Worm (Caenorhabditis elegans) whole organism, L1 larva: Measurements from ENCODE around the gene srh-300.

Experiments used
- C16A3.4 ChIP-seq: fragments of 150-350 bp; optimal IDR thresholded peaks from 2 replicates; lab custom pipeline; 2014; ENCODE audit warnings: missing biosample characterization, missing genetic modification characterization
- F16B12.6 ChIP-seq: fragments of 150-350 bp; optimal IDR thresholded peaks from 2 replicates; lab custom pipeline; 2014; ENCODE audit warnings: missing biosample characterization, missing genetic modification characterization
- aha-1 ChIP-seq: fragments of 150-350 bp; optimal IDR thresholded peaks from 2 replicates; lab custom pipeline; 2014; ENCODE audit warnings: missing biosample characterization, missing genetic modification characterization
- alr-1 ChIP-seq: fragments of 200-800 bp; sonication (Bioruptor generic); optimal IDR thresholded peaks from 2 replicates; lab custom pipeline; 2018; ENCODE audit warnings: borderline replicate concordance, mild to moderate bottlenecking, missing genetic modification characterization, missing compliant biosample characterization
- ama-1 ChIP-seq: fragments of 150-350 bp; optimal IDR thresholded peaks from 2 replicates; lab custom pipeline; 2014
- blmp-1 ChIP-seq: fragments of 150-350 bp; optimal IDR thresholded peaks from 2 replicates; lab custom pipeline; 2014; ENCODE audit warnings: missing biosample characterization, missing genetic modification characterization
- ceh-63 ChIP-seq: fragments of 200-800 bp; sonication (Bioruptor generic); optimal IDR thresholded peaks from 2 replicates; lab custom pipeline; 2018; ENCODE audit warnings: mild to moderate bottlenecking, missing genetic modification characterization, missing compliant biosample characterization
- ceh-82 ChIP-seq, 3 experiments: fragments of 150-350 bp in 1 of 3; sonication (generic microtip) in 2 of 3; optimal IDR thresholded peaks; 2 replicates each; lab custom pipeline; 2014 to 2017; ENCODE audit warnings: missing biosample characterization in 3 of 3, missing genetic modification characterization in 3 of 3
- ceh-88 ChIP-seq: fragments of 200-800 bp; sonication (Bioruptor generic); IDR thresholded peaks from 2 replicates; pipeline ENCODE4 v1.3.6; 2022; ENCODE audit warnings: missing genetic modification characterization, missing compliant biosample characterization
- dpl-1 ChIP-seq, 3 experiments: fragments of 150-350 bp in 2 of 3; sonication (generic microtip) in 1 of 3; optimal IDR thresholded peaks; 2 replicates each; lab custom pipeline; 2014 to 2017; ENCODE audit warnings: missing biosample characterization in 3 of 3, missing genetic modification characterization in 3 of 3, missing genetic modification reagents in 3 of 3
- efl-1 ChIP-seq, 4 experiments: fragments of 150-350 bp; optimal IDR thresholded peaks in 3 of 4; peaks in 1 of 4; 1 replicate in 1 of 4; 2 replicates in 3 of 4; lab custom pipeline; 2014; ENCODE audit warnings: missing biosample characterization in 2 of 4, missing genetic modification characterization in 2 of 4, missing genetic modification reagents in 2 of 4
- efl-3 ChIP-seq: fragments of 200-800 bp; sonication (Bioruptor generic); optimal IDR thresholded peaks from 2 replicates; lab custom pipeline; 2018; ENCODE audit warnings: mild to moderate bottlenecking, missing genetic modification characterization, missing compliant biosample characterization
- egl-13 ChIP-seq: sonication (generic microtip); optimal IDR thresholded peaks from 2 replicates; lab custom pipeline; 2016; ENCODE audit warnings: missing genotype, missing genetic modification reagents, missing genetic modification characterization, missing compliant biosample characterization
- egl-27 ChIP-seq, 2 experiments: fragments of 150-350 bp in 1 of 2; sonication (generic microtip); optimal IDR thresholded peaks; 3 replicates each; lab custom pipeline; 2017 to 2018; ENCODE audit warnings: missing biosample characterization in 2 of 2, missing genetic modification characterization in 2 of 2, missing genetic modification reagents in 2 of 2
- elt-2 ChIP-seq: sonication (generic microtip); optimal IDR thresholded peaks from 2 replicates; lab custom pipeline; 2016; ENCODE audit warnings: missing genetic modification characterization, mild to moderate bottlenecking, inconsistent platforms, missing compliant biosample characterization, missing genetic modification reagents
- ets-5 ChIP-seq: fragments of 200-800 bp; sonication (Bioruptor generic); IDR thresholded peaks from 2 replicates; pipeline ENCODE4 v1.3.6; 2022; ENCODE audit warnings: missing genetic modification characterization, missing compliant biosample characterization
- fkh-8 ChIP-seq: sonication (generic microtip); optimal IDR thresholded peaks from 2 replicates; lab custom pipeline; 2016; ENCODE audit warnings: mild to moderate bottlenecking, missing genetic modification characterization, missing compliant biosample characterization
- hlh-17 ChIP-seq: fragments of 200-800 bp; sonication (Bioruptor generic); optimal IDR thresholded peaks from 2 replicates; lab custom pipeline; 2018; ENCODE audit warnings: missing genetic modification characterization, mild to moderate bottlenecking, missing compliant biosample characterization, moderate library complexity, borderline replicate concordance
- hlh-4 ChIP-seq: sonication (generic microtip); optimal IDR thresholded peaks from 2 replicates; lab custom pipeline; 2016; ENCODE audit warnings: mild to moderate bottlenecking, missing genetic modification characterization, missing compliant biosample characterization
- jun-1 ChIP-seq: fragments of 150-350 bp; optimal IDR thresholded peaks from 2 replicates; lab custom pipeline; 2014; ENCODE audit warnings: missing biosample characterization, missing genetic modification reagents, missing genetic modification characterization
- lin-13 ChIP-seq: fragments of 150-350 bp; optimal IDR thresholded peaks from 2 replicates; lab custom pipeline; 2014; ENCODE audit warnings: missing biosample characterization, missing genetic modification reagents, missing genetic modification characterization
- lin-35 ChIP-seq, 2 experiments: fragments of 150-350 bp; optimal IDR thresholded peaks; 2 replicates each; lab custom pipeline; 2014; ENCODE audit warnings: missing biosample characterization in 2 of 2, missing genetic modification characterization in 2 of 2, missing genetic modification reagents in 2 of 2
- lir-3 ChIP-seq: sonication (generic microtip); optimal IDR thresholded peaks from 2 replicates; lab custom pipeline; 2016; ENCODE audit warnings: mild to moderate bottlenecking, missing genetic modification characterization, moderate library complexity, missing compliant biosample characterization; ENCODE audit not compliant: poor library complexity
- mdl-1 ChIP-seq, 2 experiments: fragments of 150-350 bp; optimal IDR thresholded peaks; 2 replicates each; lab custom pipeline; 2014 to 2017; ENCODE audit warnings: missing biosample characterization in 2 of 2, missing genetic modification characterization in 2 of 2, inconsistent platforms in 1 of 2
- nhr-20 ChIP-seq: sonication (generic microtip); optimal IDR thresholded peaks from 2 replicates; lab custom pipeline; 2016; ENCODE audit warnings: mild to moderate bottlenecking, missing genetic modification characterization, missing compliant biosample characterization
- nhr-76 ChIP-seq: sonication (generic microtip); optimal IDR thresholded peaks from 2 replicates; lab custom pipeline; 2017; ENCODE audit warnings: missing biosample characterization, missing genetic modification characterization
- pax-3 ChIP-seq: fragments of 200-800 bp; sonication (Bioruptor generic); optimal IDR thresholded peaks from 2 replicates; lab custom pipeline; 2018; ENCODE audit warnings: mild to moderate bottlenecking, missing genetic modification characterization, moderate library complexity, missing compliant biosample characterization
- pqm-1 ChIP-seq: sonication (generic microtip); optimal IDR thresholded peaks from 3 replicates; lab custom pipeline; 2017; ENCODE audit warnings: missing biosample characterization, missing genetic modification characterization
- snpc-4 ChIP-seq: fragments of 150-350 bp; optimal IDR thresholded peaks from 2 replicates; lab custom pipeline; 2014; ENCODE audit warnings: missing biosample characterization, missing genetic modification characterization
- sptf-1 ChIP-seq: fragments of 150-350 bp; optimal IDR thresholded peaks from 2 replicates; lab custom pipeline; 2014; ENCODE audit warnings: missing biosample characterization, missing genetic modification characterization
- sup-37 ChIP-seq: fragments of 200-800 bp; sonication (Bioruptor generic); optimal IDR thresholded peaks from 2 replicates; lab custom pipeline; 2018; ENCODE audit warnings: mild to moderate bottlenecking, missing genetic modification characterization, missing compliant biosample characterization
- swsn-7 ChIP-seq: sonication (generic microtip); optimal IDR thresholded peaks from 2 replicates; lab custom pipeline; 2016; ENCODE audit warnings: missing genetic modification characterization, missing compliant biosample characterization
- unc-130 ChIP-seq: fragments of 150-350 bp; optimal IDR thresholded peaks from 2 replicates; lab custom pipeline; 2017; ENCODE audit warnings: missing biosample characterization, missing genetic modification characterization, inconsistent platforms
- unc-62 ChIP-seq: fragments of 150-350 bp; optimal IDR thresholded peaks from 2 replicates; lab custom pipeline; 2014; ENCODE audit warnings: missing biosample characterization, missing genetic modification reagents, missing genetic modification characterization
- zag-1 ChIP-seq: fragments of 150-350 bp; optimal IDR thresholded peaks from 2 replicates; lab custom pipeline; 2014; ENCODE audit warnings: missing biosample characterization, missing genetic modification characterization

The srh-300 gene

ce11 chrV:17821805-17822204, at the start of gene srh-300:
Gene srh-300, plus strand, starts transcription at chrV:17822105.
- TF ChIP-seq lir-3 (tag; lab: Kevin White, UChicago) (no peak), efl-3 (GFP tag; lab: Kevin White, UChicago) (no peak), nhr-76 (tag; lab: Kevin White, UChicago) (no peak)

- TF ChIP-seq ama-1 (lab: Kevin White, UChicago): no peak
- no peak for TF ChIP-seq hlh-4
- TF ChIP-seq sptf-1 (tag; lab: Kevin White, UChicago): no peak
- TF ChIP-seq lir-3 (tag; lab: Kevin White, UChicago): no peak
- TF ChIP-seq lin-13 (GFP tag; lab: Kevin White, UChicago): no peak
- no peak for TF ChIP-seq F16B12.6 (tag; lab: Kevin White, UChicago)
- TF ChIP-seq mdl-1 (tag; optimal IDR thresholded peaks at IDR 0.05; lab: Kevin White, UChicago): no peak
- no peak for TF ChIP-seq ceh-82 (tag; optimal IDR thresholded peaks at IDR 0.05; lab: Kevin White, UChicago)
- TF ChIP-seq unc-62 (GFP tag; lab: Kevin White, UChicago): no peak
Observed at ce11 chrV:17773108-17773507, 48.8 kb upstream of the srh-300 start, which contains the start of gene sre-21. Gene sre-21, minus strand, starts transcription at chrV:17773208.

- TF ChIP-seq egl-13 (tag; lab: Kevin White, UChicago) (no peak), aha-1 (tag; lab: Kevin White, UChicago) (no peak), nhr-20 (tag; lab: Kevin White, UChicago) (no peak), pax-3 (tag; lab: Kevin White, UChicago) (no peak), swsn-7 (no peak), C16A3.4 (tag; lab: Kevin White, UChicago) (no peak), ceh-88 (no peak), alr-1 (tag; lab: Kevin White, UChicago) (no peak)
Observed at ce11 chrV:17777127-17777526, 44.8 kb upstream of the srh-300 start, which contains the start of gene ddo-1. Gene ddo-1, minus strand, starts transcription at chrV:17777227.

ce11 chrV:17777624-17778023, 44.3 kb upstream of the srh-300 start, which contains the start of gene C47A10.12:
Gene C47A10.12, plus strand, starts transcription at chrV:17777924.
- TF ChIP-seq snpc-4 (tag; lab: Kevin White, UChicago) (no peak), mdl-1 (tag; optimal IDR thresholded peaks at IDR 0.05; lab: Kevin White, UChicago) (no peak), F16B12.6 (tag; lab: Kevin White, UChicago) (no peak), hlh-4 (no peak), C16A3.4 (tag; lab: Kevin White, UChicago) (no peak), jun-1 (no peak), dpl-1 (GFP tag; optimal IDR thresholded peaks at IDR 0.05; lab: Kevin White, UChicago) (no peak), zag-1 (tag; lab: Kevin White, UChicago) (no peak), fkh-8 (tag; lab: Kevin White, UChicago) (no peak), unc-130 (tag; lab: Kevin White, UChicago) (no peak), pqm-1 (no peak), sup-37 (GFP tag; lab: Kevin White, UChicago) (no peak), ceh-63 (GFP tag; lab: Kevin White, UChicago) (no peak), blmp-1 (no peak), ets-5 (GFP tag; lab: Robert Waterston, UW) (no peak), egl-27 (tag; optimal IDR thresholded peaks at IDR 0.05; lab: Kevin White, UChicago) (no peak), hlh-17 (GFP tag; lab: Kevin White, UChicago) (no peak)

- TF ChIP-seq lir-3 (tag; lab: Kevin White, UChicago) (no peak), lin-35 (GFP tag; optimal IDR thresholded peaks at IDR 0.05; lab: Kevin White, UChicago) (peak in 1 of 2 experiments; percentile 25), efl-1 (optimal IDR thresholded peaks at IDR 0.05; lab: Kevin White, UChicago) (no peak), efl-1 (GFP tag; optimal IDR thresholded peaks at IDR 0.05 in 1 of 2; lab: Kevin White, UChicago) (peak in 1 of 2 experiments; percentile 11), blmp-1 (peak; percentile 40), elt-2 (tag; lab: Kevin White, UChicago) (peak; percentile 17)
- TF ChIP-seq, all 84 proteins: peak for 4
Observed at ce11 chrV:17780285-17780684, 41.6 kb upstream of the srh-300 start.
